Fruit fly (Drosophila melanogaster) whole organism, embryonic: ENCODE data around the gene CG6330.

ENCODE experiments used
- Atf3 ChIP-seq: fragments of 200-800 bp; sonication (Bioruptor generic); optimal IDR thresholded peaks from 3 replicates; lab custom pipeline; 2016; ENCODE audit warnings: missing biosample characterization, missing genetic modification characterization
- BtbVII ChIP-seq: fragments of 200-800 bp; sonication (Bioruptor generic); optimal IDR thresholded peaks from 3 replicates; lab custom pipeline; 2017; ENCODE audit warnings: missing biosample characterization, mild to moderate bottlenecking, missing genetic modification characterization
- CG10147 ChIP-seq: fragments of 200-800 bp; sonication (Bioruptor generic); optimal IDR thresholded peaks from 2 replicates; lab custom pipeline; 2019; ENCODE audit warnings: missing biosample characterization, mild to moderate bottlenecking, missing genetic modification characterization, moderate library complexity
- CG10431 ChIP-seq: fragments of 200-800 bp; sonication (Bioruptor generic); optimal IDR thresholded peaks from 3 replicates; lab custom pipeline; 2018; ENCODE audit warnings: missing biosample characterization, mild to moderate bottlenecking, missing genetic modification characterization
- CG10543 ChIP-seq: fragments of 200-800 bp; sonication (Bioruptor generic); optimal IDR thresholded peaks from 3 replicates; lab custom pipeline; 2017; ENCODE audit warnings: missing biosample characterization, mild to moderate bottlenecking, missing genetic modification characterization, moderate library complexity
- CG11398 ChIP-seq: fragments of 200-800 bp; sonication (Bioruptor generic); optimal IDR thresholded peaks from 2 replicates; lab custom pipeline; 2016; ENCODE audit warnings: missing biosample characterization, missing genetic modification characterization
- CG12071 ChIP-seq: fragments of 200-800 bp; sonication (Bioruptor generic); optimal IDR thresholded peaks from 3 replicates; lab custom pipeline; 2018; ENCODE audit warnings: missing biosample characterization, mild to moderate bottlenecking, missing genetic modification characterization
- CG12155 ChIP-seq: fragments of 200-800 bp; sonication (Bioruptor generic); optimal IDR thresholded peaks from 3 replicates; lab custom pipeline; 2016; ENCODE audit warnings: missing biosample characterization, missing genetic modification characterization
- CG1233 ChIP-seq: fragments of 200-800 bp; sonication (Bioruptor generic); optimal IDR thresholded peaks from 4 replicates; lab custom pipeline; 2018; ENCODE audit warnings: missing biosample characterization, mild to moderate bottlenecking, missing genetic modification characterization
- CG12391 ChIP-seq: fragments of 200-800 bp; sonication (Bioruptor generic); optimal IDR thresholded peaks from 3 replicates; lab custom pipeline; 2018; ENCODE audit warnings: missing biosample characterization, mild to moderate bottlenecking, missing genetic modification characterization, moderate library complexity
- CG12769 ChIP-seq: fragments of 200-800 bp; sonication (Bioruptor generic); optimal IDR thresholded peaks from 2 replicates; lab custom pipeline; 2019; ENCODE audit warnings: missing biosample characterization, mild to moderate bottlenecking, missing genetic modification characterization, moderate library complexity
- CG13296 ChIP-seq: fragments of 200-800 bp; sonication (Bioruptor generic); optimal IDR thresholded peaks from 3 replicates; lab custom pipeline; 2018; ENCODE audit warnings: missing biosample characterization, mild to moderate bottlenecking, missing genetic modification characterization
- CG16779 ChIP-seq: fragments of 200-800 bp; sonication (Bioruptor generic); IDR thresholded peaks from 2 replicates; pipeline ENCODE4 v1.3.6; 2022; ENCODE audit warnings: missing biosample characterization, missing genetic modification characterization
- CG18599 ChIP-seq: fragments of 200-800 bp; sonication (Bioruptor generic); optimal IDR thresholded peaks from 3 replicates; lab custom pipeline; 2017; ENCODE audit warnings: missing biosample characterization, missing genetic modification characterization, mild to moderate bottlenecking, moderate library complexity, missing genetic modification reagents
- CG2678 ChIP-seq: fragments of 200-800 bp; sonication (Bioruptor generic); optimal IDR thresholded peaks from 3 replicates; lab custom pipeline; 2019; ENCODE audit warnings: missing biosample characterization, mild to moderate bottlenecking, missing genetic modification characterization, moderate library complexity
- CG3163 ChIP-seq: fragments of 200-800 bp; sonication (Bioruptor generic); optimal IDR thresholded peaks from 3 replicates; lab custom pipeline; 2016; ENCODE audit warnings: missing biosample characterization, missing genetic modification characterization
- CG3281 ChIP-seq: fragments of 200-800 bp; sonication (Bioruptor generic); optimal IDR thresholded peaks from 3 replicates; lab custom pipeline; 2017; ENCODE audit warnings: missing biosample characterization, mild to moderate bottlenecking, missing genetic modification characterization
- CG6175 ChIP-seq: fragments of 200-800 bp; sonication (Bioruptor generic); IDR thresholded peaks from 3 replicates; pipeline ENCODE4 v1.3.6; 2022; ENCODE audit warnings: missing biosample characterization, missing genetic modification characterization
- CG8290 ChIP-seq, 3 experiments: fragments of 200-800 bp; sonication (Bioruptor generic); optimal IDR thresholded peaks; 2 replicates each; lab custom pipeline; 2016 to 2019; ENCODE audit warnings: missing biosample characterization in 3 of 3, missing genetic modification characterization in 3 of 3, mild to moderate bottlenecking in 2 of 3, moderate library complexity in 1 of 3
- Dad ChIP-seq: fragments of 200-800 bp; sonication (Bioruptor generic); optimal IDR thresholded peaks from 3 replicates; lab custom pipeline; 2016; ENCODE audit warnings: missing biosample characterization, missing genetic modification characterization
- Dbx ChIP-seq: fragments of 200-800 bp; sonication (Bioruptor generic); IDR thresholded peaks from 3 replicates; pipeline ENCODE4 v1.3.6; 2022; ENCODE audit warnings: missing biosample characterization, missing genetic modification characterization
- ERR ChIP-seq: fragments of 200-800 bp; sonication (Bioruptor generic); optimal IDR thresholded peaks from 2 replicates; lab custom pipeline; 2016; ENCODE audit warnings: missing biosample characterization, missing genetic modification characterization
- Eip74EF ChIP-seq, 2 experiments: fragments of 200-800 bp in 1 of 2; fragments of >200 bp in 1 of 2; sonication (Bioruptor generic) in 1 of 2; optimal IDR thresholded peaks; 2 replicates each; lab custom pipeline; 2017 to 2019; ENCODE audit warnings: missing biosample characterization in 2 of 2, missing genetic modification characterization in 2 of 2, mild to moderate bottlenecking in 1 of 2, moderate library complexity in 1 of 2
- H2.0 ChIP-seq: fragments of 200-800 bp; sonication (Bioruptor generic); IDR thresholded peaks from 2 replicates; pipeline ENCODE4 v1.3.6; 2022; ENCODE audit warnings: missing biosample characterization, missing genetic modification characterization
- Hmx ChIP-seq: fragments of 200-800 bp; sonication (Bioruptor generic); optimal IDR thresholded peaks from 2 replicates; lab custom pipeline; 2016; ENCODE audit warnings: missing biosample characterization, missing genetic modification characterization
- Meics ChIP-seq: fragments of 200-800 bp; sonication (Bioruptor generic); optimal IDR thresholded peaks from 2 replicates; lab custom pipeline; 2017; ENCODE audit warnings: missing biosample characterization, mild to moderate bottlenecking, missing genetic modification characterization
- Mrtf ChIP-seq: fragments of 200-800 bp; sonication (Bioruptor generic); IDR thresholded peaks from 3 replicates; pipeline ENCODE4 v1.3.6; 2022; ENCODE audit warnings: missing biosample characterization, missing genetic modification characterization
- Pdp1 ChIP-seq, 2 experiments: fragments of 200-800 bp; sonication (Bioruptor generic); optimal IDR thresholded peaks; 3 replicates each; lab custom pipeline; 2016; ENCODE audit warnings: missing biosample characterization in 2 of 2, missing genetic modification characterization in 2 of 2, mild to moderate bottlenecking in 1 of 2, moderate library complexity in 1 of 2
- Rfx ChIP-seq: fragments of 200-800 bp; sonication (Bioruptor generic); IDR thresholded peaks from 2 replicates; pipeline ENCODE4 v1.3.6; 2022; ENCODE audit warnings: missing biosample characterization, missing genetic modification characterization
- amos ChIP-seq: fragments of 200-800 bp; sonication (Bioruptor generic); IDR thresholded peaks from 2 replicates; pipeline ENCODE4 v1.3.6; 2022; ENCODE audit warnings: missing biosample characterization, missing genetic modification characterization; ENCODE audit not compliant: partially characterized antibody
- caup ChIP-seq: fragments of 200-800 bp; sonication (Bioruptor generic); optimal IDR thresholded peaks from 3 replicates; lab custom pipeline; 2017; ENCODE audit warnings: missing biosample characterization, mild to moderate bottlenecking, missing genetic modification characterization, moderate library complexity; ENCODE audit not compliant: severe bottlenecking
- corto ChIP-seq: fragments of 200-800 bp; sonication (Bioruptor generic); optimal IDR thresholded peaks from 2 replicates; lab custom pipeline; 2016; ENCODE audit warnings: missing biosample characterization, mild to moderate bottlenecking, missing genetic modification characterization, moderate library complexity
- crol ChIP-seq: fragments of 200-800 bp; sonication (Bioruptor generic); IDR thresholded peaks from 2 replicates; pipeline ENCODE4 v1.3.6; 2022; ENCODE audit warnings: missing biosample characterization, missing genetic modification characterization
- cwo ChIP-seq: fragments of 200-800 bp; sonication (Bioruptor generic); optimal IDR thresholded peaks from 3 replicates; lab custom pipeline; 2017; ENCODE audit warnings: missing biosample characterization, missing genetic modification characterization, mild to moderate bottlenecking, moderate library complexity, missing genetic modification reagents
- dati ChIP-seq: fragments of 200-800 bp; sonication (Bioruptor generic); IDR thresholded peaks from 2 replicates; pipeline ENCODE4 v1.3.6; 2022; ENCODE audit warnings: missing biosample characterization, missing genetic modification characterization
- exex ChIP-seq: fragments of 200-800 bp; sonication (Bioruptor generic); optimal IDR thresholded peaks from 4 replicates; lab custom pipeline; 2018; ENCODE audit warnings: missing biosample characterization, mild to moderate bottlenecking, missing genetic modification characterization, moderate library complexity
- knrl ChIP-seq: fragments of 200-800 bp; sonication (Bioruptor generic); IDR thresholded peaks from 3 replicates; pipeline ENCODE4 v1.3.6; 2022; ENCODE audit warnings: missing biosample characterization, missing genetic modification characterization; ENCODE audit not compliant: partially characterized antibody
- lab ChIP-seq: fragments of 200-800 bp; sonication (Bioruptor generic); optimal IDR thresholded peaks from 3 replicates; lab custom pipeline; 2017; ENCODE audit warnings: missing biosample characterization, missing genetic modification characterization, mild to moderate bottlenecking, moderate library complexity, missing genetic modification reagents
- mam ChIP-seq: fragments of 200-800 bp; sonication (Bioruptor generic); optimal IDR thresholded peaks from 3 replicates; lab custom pipeline; 2016; ENCODE audit warnings: missing biosample characterization, missing genetic modification characterization
- mirr ChIP-seq: fragments of 200-800 bp; sonication (Bioruptor generic); optimal IDR thresholded peaks from 3 replicates; lab custom pipeline; 2018; ENCODE audit warnings: missing biosample characterization, mild to moderate bottlenecking, missing genetic modification characterization
- nom ChIP-seq: fragments of 200-800 bp; sonication (Bioruptor generic); optimal IDR thresholded peaks from 2 replicates; lab custom pipeline; 2017; ENCODE audit warnings: missing biosample characterization, missing genetic modification characterization, mild to moderate bottlenecking, moderate library complexity, missing genetic modification reagents
- otp ChIP-seq: fragments of 200-800 bp; sonication (Bioruptor generic); IDR thresholded peaks from 3 replicates; pipeline ENCODE4, ENCODE4 v1.3.6; 2022; ENCODE audit warnings: missing biosample characterization, missing genetic modification characterization
- sd ChIP-seq: fragments of 200-800 bp; sonication (Bioruptor generic); optimal IDR thresholded peaks from 3 replicates; lab custom pipeline; 2018; ENCODE audit warnings: missing biosample characterization, mild to moderate bottlenecking, missing genetic modification characterization, moderate library complexity
- seq ChIP-seq: fragments of 200-800 bp; sonication (Bioruptor generic); IDR thresholded peaks from 2 replicates; pipeline ENCODE4 v1.3.6; 2022; ENCODE audit warnings: missing biosample characterization, missing genetic modification characterization
- slbo ChIP-seq: fragments of 200-800 bp; sonication (Bioruptor generic); IDR thresholded peaks from 2 replicates; pipeline ENCODE4 v1.3.6; 2022; ENCODE audit warnings: missing biosample characterization, missing genetic modification characterization
- sug ChIP-seq: fragments of 200-800 bp; optimal IDR thresholded peaks from 2 replicates; lab custom pipeline; 2019; ENCODE audit warnings: missing biosample characterization, mild to moderate bottlenecking, missing genetic modification characterization, moderate library complexity
- tx ChIP-seq: fragments of 200-800 bp; sonication (Bioruptor generic); optimal IDR thresholded peaks from 2 replicates; lab custom pipeline; 2016; ENCODE audit warnings: missing biosample characterization, missing genetic modification characterization
- vfl ChIP-seq: fragments of 200-800 bp; sonication (Bioruptor generic); optimal IDR thresholded peaks from 2 replicates; lab custom pipeline; 2016; ENCODE audit warnings: missing biosample characterization, missing genetic modification characterization
- zfh1 ChIP-seq: fragments of 200-800 bp; sonication (Bioruptor generic); IDR thresholded peaks from 3 replicates; pipeline ENCODE4 v1.3.6; 2022; ENCODE audit warnings: missing biosample characterization, missing genetic modification characterization

CG6330 gene

dm6 chr3R:26934523-26934922 lies 23.8 kb downstream of the CG6330 start (continued):
- TF ChIP-seq CG10431 (GFP tag; lab: Kevin White, UChicago) (no peak), CG3163 (GFP tag; lab: Kevin White, UChicago) (no peak), CG13296 (GFP tag; lab: Kevin White, UChicago) (peak; percentile 12), ERR (no peak), CG8290 (GFP tag; optimal IDR thresholded peaks at IDR 0.05; lab: Kevin White, UChicago) (no peak), CG8290 (tag; optimal IDR thresholded peaks at IDR 0.05; lab: Kevin White, UChicago) (peak in 1 of 2 experiments; percentile 57), vfl (GFP tag; lab: Kevin White, UChicago) (no peak), CG3281 (GFP tag; lab: Kevin White, UChicago) (peak; percentile 5), Dbx (GFP tag; lab: Robert Waterston, UW) (0 out of 3 replicates have a peak, but pooled peaks have one; percentile 30), mam (no peak), zfh1 (GFP tag; lab: Robert Waterston, UW) (no peak), sd (tag; lab: Kevin White, UChicago) (peak; percentile 67), cwo (peak; percentile 41), Dad (no peak), slbo (GFP tag; lab: Robert Waterston, UW) (0 out of 2 replicates have a peak, but pooled peaks have one; percentile 26), corto (GFP tag; lab: Kevin White, UChicago) (no peak), CG2678 (tag; lab: Kevin White, UChicago) (peak; percentile 37), Meics (GFP tag; lab: Kevin White, UChicago) (peak; percentile 26), Hmx (GFP tag; lab: Kevin White, UChicago) (no peak), sug (tag; lab: Kevin White, UChicago) (peak; percentile 64), H2.0 (no peak), mirr (GFP tag; lab: Kevin White, UChicago) (peak; percentile 74), CG11398 (GFP tag; lab: Kevin White, UChicago) (no peak), CG1233 (GFP tag; lab: Kevin White, UChicago) (peak; percentile 1), Pdp1 (GFP tag; optimal IDR thresholded peaks at IDR 0.05; lab: Kevin White, UChicago) (peak in 1 of 2 experiments; percentile 19), amos (GFP tag; lab: Robert Waterston, UW) (peak; percentile 29; the same call in 1 of the 2 replicates), Atf3 (GFP tag; lab: Kevin White, UChicago) (no peak), CG10147 (GFP tag; lab: Kevin White, UChicago) (peak; percentile 15), CG12391 (no peak), nom (GFP tag; lab: Kevin White, UChicago) (no peak), CG12071 (GFP tag; lab: Kevin White, UChicago) (peak; percentile 42), BtbVII (peak; percentile 35), dati (GFP tag; lab: Robert Waterston, UW) (no peak), Eip74EF (GFP tag; optimal IDR thresholded peaks at IDR 0.05; lab: Kevin White, UChicago) (no peak), CG6175 (GFP tag; lab: Robert Waterston, UW) (0 out of 3 replicates have a peak, but pooled peaks have one; percentile 41), exex (tag; lab: Kevin White, UChicago) (peak; percentile 25), CG12769 (tag; lab: Kevin White, UChicago) (peak; percentile 54), CG18599 (peak; percentile 21), tx (GFP tag; lab: Kevin White, UChicago) (no peak), seq (GFP tag; lab: Robert Waterston, UW) (no peak), CG16779 (GFP tag; lab: Robert Waterston, UW) (0 out of 2 replicates have a peak, but pooled peaks have one; percentile 8), otp (GFP tag; lab: Robert Waterston, UW) (0 out of 3 replicates have a peak, but pooled peaks have one; percentile 15), lab (GFP tag; lab: Kevin White, UChicago) (peak; percentile 27), CG12155 (GFP tag; lab: Kevin White, UChicago) (no peak), Mrtf (GFP tag; lab: Robert Waterston, UW) (0 out of 3 replicates have a peak, but pooled peaks have one; percentile 40), CG10543 (GFP tag; lab: Kevin White, UChicago) (peak; percentile 34), crol (GFP tag; lab: Robert Waterston, UW) (peak; percentile 72), caup (GFP tag; lab: Kevin White, UChicago) (peak; percentile 39), Rfx (GFP tag; lab: Robert Waterston, UW) (peak; percentile 24; the same call in 1 of the 2 replicates), knrl (GFP tag; lab: Robert Waterston, UW) (no peak)
